Fruit fly (Drosophila melanogaster) whole organism, adult: ENCODE measurements around the gene Acbp3.

Source experiments
- CG11617 ChIP-seq: fragments of 200-800 bp; sonication (Bioruptor generic); optimal IDR thresholded peaks from 2 replicates; lab custom pipeline; 2017; ENCODE audit warnings: mild to moderate bottlenecking, missing biosample characterization, missing genetic modification reagents, missing genetic modification characterization
- CG12768 ChIP-seq: fragments of 200-800 bp; sonication (Bioruptor generic); optimal IDR thresholded peaks from 2 replicates; lab custom pipeline; 2017; ENCODE audit warnings: missing biosample characterization, missing genetic modification characterization, mild to moderate bottlenecking, moderate library complexity, missing genetic modification reagents
- CG14711 ChIP-seq: fragments of 200-800 bp; sonication (Bioruptor generic); optimal IDR thresholded peaks from 2 replicates; lab custom pipeline; 2018; ENCODE audit warnings: missing biosample characterization, mild to moderate bottlenecking, missing genetic modification characterization, moderate library complexity
- CG1620 ChIP-seq: fragments of 200-800 bp; sonication (Bioruptor generic); optimal IDR thresholded peaks from 2 replicates; lab custom pipeline; 2016; ENCODE audit warnings: missing biosample characterization, missing genetic modification characterization
- CG33017 ChIP-seq: fragments of 200-800 bp; sonication (Bioruptor generic); optimal IDR thresholded peaks from 2 replicates; lab custom pipeline; 2018; ENCODE audit warnings: missing biosample characterization, mild to moderate bottlenecking, missing genetic modification characterization, moderate library complexity
- CG5204 ChIP-seq: fragments of 200-800 bp; sonication (Bioruptor generic); optimal IDR thresholded peaks from 2 replicates; lab custom pipeline; 2016; ENCODE audit warnings: missing biosample characterization, missing genetic modification characterization
- CG7045 ChIP-seq: fragments of 200-800 bp; sonication (Bioruptor generic); optimal IDR thresholded peaks from 2 replicates; lab custom pipeline; 2017; ENCODE audit warnings: missing biosample characterization, mild to moderate bottlenecking, missing genetic modification characterization
- CG7101 ChIP-seq: fragments of 200-800 bp; sonication (Bioruptor generic); optimal IDR thresholded peaks from 2 replicates; lab custom pipeline; 2018; ENCODE audit warnings: missing biosample characterization, mild to moderate bottlenecking, missing genetic modification characterization, moderate library complexity
- Clk ChIP-seq: fragments of 200-800 bp; sonication (Bioruptor generic); optimal IDR thresholded peaks from 2 replicates; lab custom pipeline; 2017; ENCODE audit warnings: missing biosample characterization, missing genetic modification characterization
- Crg-1 ChIP-seq: fragments of 200-800 bp; sonication (Bioruptor generic); optimal IDR thresholded peaks from 2 replicates; lab custom pipeline; 2016; ENCODE audit warnings: missing biosample characterization, missing genetic modification characterization
- Hr96 ChIP-seq: fragments of 200-800 bp; sonication (Bioruptor generic); optimal IDR thresholded peaks from 2 replicates; lab custom pipeline; 2016; ENCODE audit warnings: missing biosample characterization, missing genetic modification characterization
- Mnt ChIP-seq: fragments of 200-800 bp; sonication (Bioruptor generic); optimal IDR thresholded peaks from 2 replicates; lab custom pipeline; 2016; ENCODE audit warnings: missing biosample characterization, mild to moderate bottlenecking, missing genetic modification characterization
- bab1 ChIP-seq: fragments of 200-800 bp; sonication (Bioruptor generic); optimal IDR thresholded peaks from 3 replicates; lab custom pipeline; 2019; ENCODE audit warnings: missing biosample characterization, mild to moderate bottlenecking, missing genetic modification characterization, moderate library complexity
- cic ChIP-seq: fragments of 200-800 bp; sonication (Bioruptor generic); optimal IDR thresholded peaks from 2 replicates; lab custom pipeline; 2017; ENCODE audit warnings: missing biosample characterization, mild to moderate bottlenecking, missing genetic modification characterization, moderate library complexity
- cnc ChIP-seq, 2 experiments: fragments of >200 bp; optimal IDR thresholded peaks; 2 replicates each; lab custom pipeline; 2017
- kay ChIP-seq: fragments of 200-800 bp; sonication (Bioruptor generic); peaks from one replicate; lab custom pipeline; 2016; ENCODE audit warnings: missing biosample characterization, missing genetic modification characterization, borderline replicate concordance
- ovo ChIP-seq: fragments of 200-800 bp; sonication (Bioruptor generic); optimal IDR thresholded peaks from 2 replicates; lab custom pipeline; 2016; ENCODE audit warnings: missing biosample characterization, missing genetic modification characterization
- pad ChIP-seq: fragments of 200-800 bp; sonication (Bioruptor generic); optimal IDR thresholded peaks from 3 replicates; lab custom pipeline; 2017; ENCODE audit warnings: missing biosample characterization, missing genetic modification characterization, mild to moderate bottlenecking, moderate library complexity, missing genetic modification reagents
- tj ChIP-seq: fragments of 200-800 bp; sonication (Bioruptor generic); optimal IDR thresholded peaks from 3 replicates; lab custom pipeline; 2017; ENCODE audit warnings: missing biosample characterization, mild to moderate bottlenecking, missing genetic modification characterization, moderate library complexity
- toe ChIP-seq: fragments of 200-800 bp; sonication (Bioruptor generic); optimal IDR thresholded peaks from 2 replicates; lab custom pipeline; 2016; ENCODE audit warnings: missing biosample characterization, missing genetic modification characterization

The Acbp3 gene

DNA sequence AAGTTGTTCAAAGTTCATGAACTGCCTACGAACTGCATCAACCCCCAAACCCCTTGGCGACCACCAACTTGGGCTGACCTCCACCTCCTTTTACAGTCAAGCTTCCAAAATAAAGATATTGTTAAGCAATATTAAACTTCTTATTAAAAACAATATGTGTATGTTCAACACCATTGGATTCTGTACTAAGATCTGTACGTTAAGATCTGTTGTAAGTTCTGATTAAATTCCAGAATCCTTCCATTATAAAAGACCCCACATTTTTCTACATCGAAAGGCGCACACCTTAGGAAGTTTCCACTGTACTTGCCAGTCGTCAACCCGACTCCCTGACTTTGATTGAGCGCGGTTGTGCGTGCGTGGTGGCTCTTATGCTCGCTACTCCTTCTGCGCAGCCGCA, 17.7 kb upstream of the Acbp3 start:
- TF ChIP-seq cnc (optimal IDR thresholded peaks at IDR 0.05; lab: Kevin White, UChicago) (no peak), Mnt (GFP tag; lab: Kevin White, UChicago) (no peak), Clk (GFP tag; lab: Kevin White, UChicago) (no peak), CG12768 (GFP tag; lab: Kevin White, UChicago) (no peak), bab1 (GFP tag; lab: Kevin White, UChicago) (no peak), pad (GFP tag; lab: Kevin White, UChicago) (no peak), Hr96 (GFP tag; lab: Kevin White, UChicago) (no peak), CG11617 (no peak), CG7101 (no peak), CG33017 (no peak), cic (GFP tag; lab: Kevin White, UChicago) (no peak), CG1620 (GFP tag; lab: Kevin White, UChicago) (no peak), kay (GFP tag; lab: Kevin White, UChicago) (no peak), toe (GFP tag; lab: Kevin White, UChicago) (no peak)

DNA sequence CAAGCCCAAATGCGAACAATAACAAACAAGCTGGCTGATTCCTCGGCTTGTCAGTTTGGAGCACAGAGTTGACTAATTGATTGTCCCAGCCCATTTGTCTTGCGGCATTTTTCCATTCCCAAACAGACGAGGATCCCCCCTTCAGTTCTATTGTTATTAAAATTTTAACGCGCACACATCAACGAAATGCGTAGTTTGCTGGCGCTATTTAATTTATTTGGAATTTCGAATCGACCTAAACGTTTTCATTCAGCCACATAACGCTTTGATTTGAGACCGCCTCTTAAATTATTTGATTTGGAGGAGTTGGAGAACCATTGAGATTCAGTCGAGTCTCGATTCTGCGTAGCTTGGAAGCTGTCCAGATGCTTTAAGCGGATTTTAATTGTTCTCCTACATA, 14.7 kb upstream of the Acbp3 start:
- no peak for TF ChIP-seq CG1620 (GFP tag; lab: Kevin White, UChicago)
- no peak for TF ChIP-seq CG7101
- TF ChIP-seq CG33017 = no peak
- TF ChIP-seq CG12768 (GFP tag; lab: Kevin White, UChicago) = no peak
- no peak for TF ChIP-seq Crg-1 (GFP tag; lab: Kevin White, UChicago)
- TF ChIP-seq Hr96 (GFP tag; lab: Kevin White, UChicago) = no peak
- no peak for TF ChIP-seq tj (GFP tag; lab: Kevin White, UChicago)
- TF ChIP-seq pad (GFP tag; lab: Kevin White, UChicago) = no peak
- TF ChIP-seq kay (GFP tag; lab: Kevin White, UChicago) = no peak

DNA sequence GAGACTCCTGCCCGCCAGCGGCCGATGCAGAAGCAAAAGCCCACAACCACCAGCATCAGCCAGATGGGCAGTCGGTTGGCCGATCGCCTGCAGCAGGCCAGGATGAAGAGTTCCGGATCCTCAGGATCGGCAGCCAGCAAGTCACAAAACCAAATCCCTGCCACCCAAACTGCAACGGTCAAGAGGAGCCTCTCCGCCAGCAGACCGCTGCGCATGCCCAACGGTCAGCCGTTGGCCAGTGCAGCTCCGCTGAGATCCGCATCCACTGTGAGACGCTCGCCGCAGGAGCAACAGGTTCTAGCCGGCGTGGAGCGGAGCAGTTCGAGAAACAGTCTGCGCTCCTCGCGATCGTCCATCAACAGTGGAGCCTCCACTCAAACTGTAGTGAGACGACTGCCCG, 8.5 kb upstream of the Acbp3 start:
- TF ChIP-seq cnc (optimal IDR thresholded peaks at IDR 0.05; lab: Kevin White, UChicago) (no peak), CG7045 (GFP tag; lab: Kevin White, UChicago) (no peak), CG1620 (GFP tag; lab: Kevin White, UChicago) (no peak)

DNA sequence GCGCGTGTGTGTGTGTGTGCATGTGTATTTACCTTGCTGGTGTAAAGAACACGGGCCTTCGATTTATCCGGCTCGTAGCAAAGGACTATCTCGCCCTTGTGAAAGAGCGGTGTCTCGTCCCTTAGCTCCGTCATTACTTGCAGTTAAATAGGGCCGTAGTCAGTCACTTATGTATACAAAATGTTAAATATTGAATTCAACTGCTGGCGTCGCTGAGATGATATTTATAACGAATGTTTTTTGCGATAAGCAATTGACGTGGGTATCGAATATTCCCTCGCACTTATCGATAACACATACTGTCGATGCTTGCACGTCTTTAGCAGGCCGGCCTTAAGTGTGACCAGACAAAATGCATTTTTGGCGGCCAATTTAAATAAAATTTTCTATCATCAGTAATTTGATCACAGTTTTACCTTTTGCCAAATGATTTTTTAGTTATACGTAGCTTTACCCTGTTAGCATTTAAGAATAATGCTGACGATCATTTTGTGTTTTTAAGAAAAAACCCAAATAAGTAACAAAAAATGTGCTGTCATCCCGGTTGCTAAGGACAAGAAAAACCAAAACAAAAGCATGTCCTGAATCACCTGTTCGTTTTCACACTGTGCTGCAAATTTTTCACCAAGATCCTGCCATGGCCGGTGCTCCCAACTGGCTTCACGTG, 5.3 kb upstream of the Acbp3 start, which contains the start of the genes msl-3 and BBS1:
Gene msl-3, minus strand, starts transcription at position 245 of the 667 bp plus-strand sequence.
Gene BBS1, plus strand, starts transcription at position 617 of the 667 bp plus-strand sequence.
- TF ChIP-seq Mnt (GFP tag; lab: Kevin White, UChicago) = peak; percentile 19
- no peak for TF ChIP-seq CG7101
- TF ChIP-seq Clk (GFP tag; lab: Kevin White, UChicago) = no peak
- no peak for TF ChIP-seq CG33017
- TF ChIP-seq bab1 (GFP tag; lab: Kevin White, UChicago) = peak; percentile 17
- TF ChIP-seq CG5204 = no peak

DNA sequence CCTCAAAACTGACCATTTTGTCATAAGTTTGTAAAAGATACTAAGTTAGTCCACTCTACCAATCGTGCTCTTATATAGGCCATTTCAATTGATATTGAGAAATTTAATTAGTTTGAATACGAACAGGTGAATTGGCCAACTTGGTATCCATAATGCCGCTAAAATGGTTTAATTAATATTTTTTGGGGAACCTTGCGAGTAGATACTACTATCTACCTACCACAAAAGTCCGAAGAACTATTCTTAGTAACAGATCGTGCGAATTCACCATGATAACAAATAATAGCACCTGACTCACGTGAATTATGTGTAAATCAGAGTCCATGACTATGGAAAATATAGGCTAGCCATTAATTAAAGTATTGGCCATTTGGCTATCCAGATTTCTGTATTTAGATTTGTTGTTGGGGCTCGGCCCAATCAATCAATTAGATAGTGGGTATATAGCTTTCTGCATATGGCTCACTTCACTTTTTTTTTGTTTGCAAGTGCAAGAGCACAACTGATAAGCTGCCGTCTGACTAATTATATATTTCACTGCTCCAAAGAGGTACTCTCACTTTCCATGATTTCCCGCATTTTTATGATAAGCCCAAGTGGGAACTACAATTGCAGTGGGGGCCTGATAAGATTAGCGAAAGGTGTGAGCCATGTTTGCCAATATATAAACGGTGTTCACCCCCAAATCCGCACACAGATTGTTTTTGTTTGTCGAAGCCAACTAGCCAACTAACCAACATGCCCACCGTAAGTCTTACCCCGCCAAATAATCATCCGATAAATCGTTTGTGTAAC, 2.3 kb upstream of the Acbp3 start, which contains the start of the genes Acbp4 and Acbp6:
Gene Acbp4, minus strand, starts transcription at position 51 of the 795 bp plus-strand sequence.
Gene Acbp6, plus strand, starts transcription at position 690 of the 795 bp plus-strand sequence.
- peak; percentile 59 for TF ChIP-seq cic (GFP tag; lab: Kevin White, UChicago)
- TF ChIP-seq Crg-1 (GFP tag; lab: Kevin White, UChicago) = no peak
- no peak for TF ChIP-seq toe (GFP tag; lab: Kevin White, UChicago)

DNA sequence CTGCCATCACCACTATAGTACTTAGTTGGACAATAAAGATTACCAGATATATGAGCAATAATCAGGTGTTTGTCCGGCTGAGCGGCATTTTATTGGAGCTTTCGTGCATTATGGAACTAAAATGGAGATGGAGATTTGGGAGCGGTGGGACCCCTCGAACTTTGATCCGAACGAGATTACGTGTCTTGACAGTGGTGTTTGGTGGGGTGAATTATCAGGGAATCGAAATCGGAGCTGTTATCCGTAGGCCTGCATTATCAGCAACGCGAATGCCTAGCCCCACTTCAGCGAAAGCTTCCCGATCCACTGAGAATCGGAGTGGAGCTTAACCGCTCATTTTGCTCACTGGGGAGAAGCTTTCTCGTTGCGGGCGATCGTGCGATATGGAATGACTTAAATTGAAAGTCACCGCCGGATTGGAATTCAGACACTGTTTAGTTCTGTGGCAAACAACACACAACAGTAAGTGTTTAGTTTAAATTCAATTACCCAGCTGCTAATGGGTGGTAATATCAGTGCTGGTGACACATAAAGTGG, 841 bp downstream of the Acbp3 start, which contains the start of gene Acbp2:
Gene Acbp2, plus strand, starts transcription at position 417 of the 537 bp plus-strand sequence.
- TF ChIP-seq CG7101 (peak; percentile 15), CG7045 (GFP tag; lab: Kevin White, UChicago) (peak; percentile 34), CG14711 (tag; lab: Kevin White, UChicago) (peak; percentile 0), cnc (optimal IDR thresholded peaks at IDR 0.05; lab: Kevin White, UChicago) (peak; percentile 59 to 60), Hr96 (GFP tag; lab: Kevin White, UChicago) (no peak), ovo (GFP tag; lab: Kevin White, UChicago) (no peak), Mnt (GFP tag; lab: Kevin White, UChicago) (peak; percentile 55), tj (GFP tag; lab: Kevin White, UChicago) (no peak), kay (GFP tag; lab: Kevin White, UChicago) (peak; percentile 88), pad (GFP tag; lab: Kevin White, UChicago) (peak; percentile 23), CG33017 (peak; percentile 55), cic (GFP tag; lab: Kevin White, UChicago) (peak; percentile 74), CG12768 (GFP tag; lab: Kevin White, UChicago) (peak; percentile 72)
